Worm (Caenorhabditis elegans): ENCODE data around the gene bre-5.

ce11 chrIV:12036924-12037323 is 14.1 kb downstream of the bre-5 start:
- peak; percentile 51 for TF ChIP-seq ama-1 (optimal IDR thresholded peaks at IDR 0.05)
- TF ChIP-seq sma-3 (GFP tag; optimal IDR thresholded peaks at IDR 0.05) = peak; percentile 47
- TF ChIP-seq ztf-1 (GFP tag; conservative IDR thresholded peaks at IDR 0.05) = no peak
- no peak for TF ChIP-seq nhr-77 (tag; optimal IDR thresholded peaks at IDR 0.05)
- TF ChIP-seq fos-1 (tag; optimal IDR thresholded peaks at IDR 0.05) = no peak
- TF ChIP-seq blmp-1 (tag; optimal IDR thresholded peaks at IDR 0.05; ENCODE audit: insufficient read depth) = no peak
- TF ChIP-seq egl-27 (tag; optimal IDR thresholded peaks at IDR 0.05) = no peak
- no peak for TF ChIP-seq snpc-4 (tag; optimal IDR thresholded peaks at IDR 0.05)
- no peak for TF ChIP-seq ztf-11 (tag; optimal IDR thresholded peaks at IDR 0.05)
- peak; percentile 61 for TF ChIP-seq ztf-4 (tag; optimal IDR thresholded peaks at IDR 0.05)
- no peak for TF ChIP-seq mab-5 (tag; optimal IDR thresholded peaks at IDR 0.05)
